Worm (Caenorhabditis elegans) whole organism, L4/young adult: ENCODE measurements around the gene T24B8.3.

Experiments
- W03F9.2 ChIP-seq: fragments of 150-350 bp; optimal IDR thresholded peaks from 2 replicates; lab custom pipeline; 2014; ENCODE audit warnings: missing biosample characterization, missing genetic modification characterization
- dao-5 ChIP-seq: sonication (generic microtip); optimal IDR thresholded peaks from 2 replicates; lab custom pipeline; 2016; ENCODE audit warnings: missing genotype, missing genetic modification characterization, moderate library complexity, missing compliant biosample characterization
- him-1 ChIP-seq: sonication (generic microtip); optimal IDR thresholded peaks from 2 replicates; lab custom pipeline; 2016; ENCODE audit warnings: missing genotype, missing genetic modification reagents, missing genetic modification characterization, missing compliant biosample characterization

Gene T24B8.3

ce11 chrII:9019704-9020103 is 41.2 kb downstream of the T24B8.3 start, which contains the start of gene dep-1:
dep-1 (minus strand) TSS chrII:9019798.
- no peak for TF ChIP-seq him-1
- TF ChIP-seq W03F9.2 (tag; lab: Kevin White, UChicago): no peak
- TF ChIP-seq dao-5 (tag; lab: Kevin White, UChicago): no peak

- no peak for TF ChIP-seq W03F9.2 (tag; lab: Kevin White, UChicago)
- TF ChIP-seq dao-5 (tag; lab: Kevin White, UChicago): no peak
- no peak for TF ChIP-seq him-1
Observed at ce11 chrII:9017628-9018027, 43.3 kb downstream of the T24B8.3 start.

ce11 chrII:9014877-9015505 is 45.9 kb downstream of the T24B8.3 start:
- no peak for TF ChIP-seq W03F9.2 (tag; lab: Kevin White, UChicago)
- no peak for TF ChIP-seq him-1
- TF ChIP-seq dao-5 (tag; lab: Kevin White, UChicago): no peak

ce11 chrII:9014188-9014587 is 46.7 kb downstream of the T24B8.3 start:
- no peak for TF ChIP-seq him-1
- no peak for TF ChIP-seq dao-5 (tag; lab: Kevin White, UChicago)
- no peak for TF ChIP-seq W03F9.2 (tag; lab: Kevin White, UChicago)

ce11 chrII:9013341-9013740 is 47.6 kb downstream of the T24B8.3 start:
- TF ChIP-seq W03F9.2 (tag; lab: Kevin White, UChicago): no peak
- TF ChIP-seq him-1: no peak
- no peak for TF ChIP-seq dao-5 (tag; lab: Kevin White, UChicago)

ce11 chrII:9010708-9011107 is 50.2 kb downstream of the T24B8.3 start:
- TF ChIP-seq dao-5 (tag; lab: Kevin White, UChicago) (no peak), W03F9.2 (tag; lab: Kevin White, UChicago) (no peak), him-1 (no peak)

ce11 chrII:9009976-9010702 is 50.8 kb downstream of the T24B8.3 start:
- TF ChIP-seq dao-5 (tag; lab: Kevin White, UChicago): no peak
- no peak for TF ChIP-seq W03F9.2 (tag; lab: Kevin White, UChicago)
- TF ChIP-seq him-1: no peak
